Worm (Caenorhabditis elegans): Measurements from ENCODE around the gene ZK616.3.
A peak's percentile ranks its signal among the peaks of the same experiment; 100 is the strongest.

The ZK616.3 gene

DNA sequence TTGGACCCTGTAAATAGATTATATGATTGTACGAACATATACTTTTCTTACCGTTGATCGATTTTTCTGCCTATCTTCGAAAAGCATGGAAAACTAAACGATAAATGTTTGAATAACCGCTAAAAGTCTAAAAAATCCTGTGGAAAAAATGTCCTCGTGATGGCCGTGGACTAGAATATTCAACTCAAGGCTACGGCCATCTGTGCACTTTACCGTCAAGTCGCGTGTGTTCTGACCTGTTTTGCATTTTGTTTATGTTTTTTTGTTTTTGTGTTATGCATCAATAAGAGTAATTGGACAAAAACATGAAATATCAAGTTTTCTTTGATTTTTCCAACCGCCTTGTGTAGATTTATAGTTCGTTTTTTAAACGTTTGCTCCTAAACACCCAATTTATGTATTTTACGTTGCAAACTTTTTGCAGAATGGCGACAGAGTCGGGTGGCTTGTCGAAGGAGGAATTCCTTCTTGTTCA, 32.7 kb upstream of the ZK616.3 start, which contains the start of the genes hda-6 and F41H10.4 (continued):
- TF ChIP-seq ceh-100 (GFP tag; IDR thresholded peaks at IDR 0.05) (0 out of 2 replicates have a peak, but pooled peaks have one; percentile 11), lin-35 (GFP tag; optimal IDR thresholded peaks at IDR 0.05) (no peak), dox-1 (GFP tag; IDR thresholded peaks at IDR 0.05) (peak; percentile 84), lin-40 (tag; optimal IDR thresholded peaks at IDR 0.05) (peak; percentile 51), hsf-1 (GFP tag; IDR thresholded peaks at IDR 0.05) (no peak), tbp1 (GFP tag; optimal IDR thresholded peaks at IDR 0.05) (peak; percentile 56), let-526 (GFP tag; IDR thresholded peaks at IDR 0.05) (no peak), B0336.3 (GFP tag; IDR thresholded peaks at IDR 0.05) (0 out of 2 replicates have a peak, but pooled peaks have one; percentile 31), mxl-1 (tag; optimal IDR thresholded peaks at IDR 0.05) (no peak), sdz-38 (tag; optimal IDR thresholded peaks at IDR 0.05) (no peak), F52B5.7 (tag; optimal IDR thresholded peaks at IDR 0.05) (no peak), ekl-4 (GFP tag; IDR thresholded peaks at IDR 0.05) (peak; percentile 55; the same call in 1 of the 2 replicates), cebp-2 (GFP tag; IDR thresholded peaks at IDR 0.05) (no peak), unc-62 (GFP tag; optimal IDR thresholded peaks at IDR 0.05) (no peak), rpc-1 (optimal IDR thresholded peaks at IDR 0.05) (no peak), rpc-1 (tag; optimal IDR thresholded peaks at IDR 0.05) (no peak), F10E7.11 (tag; optimal IDR thresholded peaks at IDR 0.05) (no peak), attf-6 (GFP tag; IDR thresholded peaks at IDR 0.05) (no peak), bed-1 (GFP tag; IDR thresholded peaks at IDR 0.05) (no peak), attf-5 (GFP tag; optimal IDR thresholded peaks at IDR 0.05) (peak; percentile 86), F23B12.7 (tag; optimal IDR thresholded peaks at IDR 0.05; ENCODE audit: insufficient read depth) (peak; percentile 4), nfya-1 (tag; optimal IDR thresholded peaks at IDR 0.05; ENCODE audit: borderline replicate concordance, insufficient read depth) (no peak), lin-54 (GFP tag; optimal IDR thresholded peaks at IDR 0.05) (peak; percentile 71), ceh-58 (GFP tag; IDR thresholded peaks at IDR 0.05) (no peak), K11D2.4 (GFP tag; IDR thresholded peaks at IDR 0.05) (0 out of 2 replicates have a peak, but pooled peaks have one; percentile 13), dpl-1 (GFP tag; optimal IDR thresholded peaks at IDR 0.05) (peak; percentile 3), Y56A3A.18 (GFP tag; IDR thresholded peaks at IDR 0.05) (no peak), ztf-18 (tag; optimal IDR thresholded peaks at IDR 0.05) (peak; percentile 39), F33H1.4 (GFP tag; IDR thresholded peaks at IDR 0.05) (peak; percentile 44), chd-7 (tag; optimal IDR thresholded peaks at IDR 0.05) (no peak), F57C9.4 (tag; optimal IDR thresholded peaks at IDR 0.05) (no peak), cebp-1 (GFP tag; IDR thresholded peaks at IDR 0.05) (no peak), cebp-1 (tag; optimal IDR thresholded peaks at IDR 0.05) (peak; percentile 57), pbrm-1 (GFP tag; IDR thresholded peaks at IDR 0.05) (peak; percentile 31; the same call in 1 of the 2 replicates), tbx-9 (tag; optimal IDR thresholded peaks at IDR 0.05; ENCODE audit: borderline replicate concordance) (no peak), lir-1 (GFP tag; conservative IDR thresholded peaks at IDR 0.05) (no peak), B0019.2 (GFP tag; conservative IDR thresholded peaks at IDR 0.05) (no peak), F37B4.10 (GFP tag; IDR thresholded peaks at IDR 0.05) (no peak), hrde-1 (tag; optimal IDR thresholded peaks at IDR 0.05; ENCODE audit: borderline replicate concordance) (no peak), hmg-1.2 (GFP tag; IDR thresholded peaks at IDR 0.05) (no peak; the same call in 1 of the 2 replicates), madf-8 (GFP tag; conservative IDR thresholded peaks at IDR 0.05) (no peak), T26A5.8 (tag; optimal IDR thresholded peaks at IDR 0.05) (no peak), ccch-3 (GFP tag; optimal IDR thresholded peaks at IDR 0.05) (no peak), nhr-80 (tag; optimal IDR thresholded peaks at IDR 0.05) (peak; percentile 20), ceh-40 (GFP tag; IDR thresholded peaks at IDR 0.05) (no peak), let-607 (tag; optimal IDR thresholded peaks at IDR 0.05) (peak in 1 of 2 experiments; percentile 9), F55B11.4 (tag; optimal IDR thresholded peaks at IDR 0.05; ENCODE audit: borderline replicate concordance, insufficient read depth) (no peak), lag-1 (GFP tag; IDR thresholded peaks at IDR 0.05) (no peak), ztf-22 (GFP tag; optimal IDR thresholded peaks at IDR 0.05) (no peak)

All from whole organism, young adult.